Worm (Caenorhabditis elegans) whole organism, mixed stage, embryonic: ENCODE measurements around the gene F56H9.8.
A peak's percentile ranks its signal among the peaks of the same experiment; 100 is the strongest.

Experiments
- M03D4.4 ChIP-seq: sonication (generic microtip); optimal IDR thresholded peaks from 2 replicates; lab custom pipeline; 2017; ENCODE audit warnings: mild to moderate bottlenecking, missing genetic modification characterization, missing compliant biosample characterization
- bed-3 ChIP-seq: fragments of 200-800 bp; sonication (Bioruptor generic); optimal IDR thresholded peaks from 3 replicates; lab custom pipeline; 2018; ENCODE audit warnings: mild to moderate bottlenecking, missing genetic modification characterization, moderate library complexity, missing compliant biosample characterization
- blmp-1 ChIP-seq: fragments of 150-350 bp; optimal IDR thresholded peaks from 2 replicates; lab custom pipeline; 2014; ENCODE audit warnings: missing biosample characterization, missing genetic modification characterization
- ceh-83 ChIP-seq: fragments of 200-800 bp; sonication (Bioruptor generic); optimal IDR thresholded peaks from 2 replicates; lab custom pipeline; 2018; ENCODE audit warnings: mild to moderate bottlenecking, missing genetic modification characterization, missing compliant biosample characterization
- ces-1 ChIP-seq: fragments of 150-350 bp; optimal IDR thresholded peaks from 2 replicates; lab custom pipeline; 2014; ENCODE audit warnings: missing biosample characterization, missing genetic modification reagents, missing genetic modification characterization
- cnd-1 ChIP-seq: fragments of 200-800 bp; sonication (Bioruptor generic); optimal IDR thresholded peaks from 2 replicates; lab custom pipeline; 2018; ENCODE audit warnings: mild to moderate bottlenecking, missing genetic modification characterization, missing compliant biosample characterization
- drap-1 ChIP-seq: fragments of 200-800 bp; sonication (Bioruptor generic); optimal IDR thresholded peaks from 3 replicates; lab custom pipeline; 2018; ENCODE audit warnings: mild to moderate bottlenecking, missing genetic modification characterization, missing compliant biosample characterization
- elt-1 ChIP-seq: sonication (generic microtip); optimal IDR thresholded peaks from 2 replicates; lab custom pipeline; 2017; ENCODE audit warnings: missing genetic modification characterization, mild to moderate bottlenecking, missing compliant biosample characterization, antibody characterized with exemption, moderate library complexity, borderline replicate concordance; ENCODE audit not compliant: insufficient read depth
- elt-3 ChIP-seq: fragments of 150-350 bp; optimal IDR thresholded peaks from 2 replicates; lab custom pipeline; 2014; ENCODE audit warnings: missing biosample characterization, missing genetic modification characterization
- flh-1 ChIP-seq: fragments of 200-800 bp; sonication (Bioruptor generic); optimal IDR thresholded peaks from 2 replicates; lab custom pipeline; 2018; ENCODE audit warnings: mild to moderate bottlenecking, missing genetic modification characterization, moderate library complexity, missing compliant biosample characterization
- lin-13 ChIP-seq: fragments of 150-350 bp; optimal IDR thresholded peaks from 2 replicates; lab custom pipeline; 2014; ENCODE audit warnings: missing biosample characterization, missing genetic modification characterization
- lin-32 ChIP-seq: fragments of 200-800 bp; sonication (Bioruptor generic); optimal IDR thresholded peaks from 2 replicates; lab custom pipeline; 2018; ENCODE audit warnings: mild to moderate bottlenecking, missing genetic modification characterization, missing compliant biosample characterization
- lsy-2 ChIP-seq: fragments of 150-350 bp; optimal IDR thresholded peaks from 2 replicates; lab custom pipeline; 2014; ENCODE audit warnings: missing biosample characterization, missing genetic modification characterization
- mab-5 ChIP-seq: fragments of 150-350 bp; optimal IDR thresholded peaks from 2 replicates; lab custom pipeline; 2014; ENCODE audit warnings: missing biosample characterization, missing genetic modification characterization
- mep-1 ChIP-seq: fragments of 150-350 bp; optimal IDR thresholded peaks from 2 replicates; lab custom pipeline; 2017; ENCODE audit warnings: missing biosample characterization, missing genetic modification reagents, missing genetic modification characterization, inconsistent platforms
- mls-2 ChIP-seq: sonication (generic microtip); optimal IDR thresholded peaks from 2 replicates; lab custom pipeline; 2016; ENCODE audit warnings: mild to moderate bottlenecking, missing genetic modification characterization, moderate library complexity, missing compliant biosample characterization
- nhr-12 ChIP-seq: fragments of 150-350 bp; optimal IDR thresholded peaks from 2 replicates; lab custom pipeline; 2014; ENCODE audit warnings: missing biosample characterization, missing genetic modification characterization
- nhr-237 ChIP-seq: fragments of 150-350 bp; optimal IDR thresholded peaks from 2 replicates; lab custom pipeline; 2014; ENCODE audit warnings: missing biosample characterization, missing genetic modification characterization
- pha-4 ChIP-seq: fragments of 150-350 bp; optimal IDR thresholded peaks from 2 replicates; lab custom pipeline; 2018; ENCODE audit warnings: missing biosample characterization, missing genetic modification reagents, missing genetic modification characterization
- sem-2 ChIP-seq: fragments of 200-800 bp; sonication (Bioruptor generic); optimal IDR thresholded peaks from 2 replicates; lab custom pipeline; 2018; ENCODE audit warnings: mild to moderate bottlenecking, missing genetic modification characterization, missing compliant biosample characterization
- sptf-1 ChIP-seq: sonication (generic microtip); optimal IDR thresholded peaks from 2 replicates; lab custom pipeline; 2017; ENCODE audit warnings: mild to moderate bottlenecking, missing genetic modification characterization, moderate library complexity, missing compliant biosample characterization
- unc-120 ChIP-seq: sonication (generic microtip); optimal IDR thresholded peaks from 2 replicates; lab custom pipeline; 2017; ENCODE audit warnings: missing genetic modification characterization, missing compliant biosample characterization; ENCODE audit not compliant: poor library complexity, severe bottlenecking
- unc-39 ChIP-seq: fragments of 150-350 bp; optimal IDR thresholded peaks from 2 replicates; lab custom pipeline; 2014; ENCODE audit warnings: missing biosample characterization, missing genetic modification characterization
- unc-62 ChIP-seq: fragments of 150-350 bp; optimal IDR thresholded peaks from 2 replicates; lab custom pipeline; 2014; ENCODE audit warnings: missing biosample characterization, missing genetic modification reagents, missing genetic modification characterization
- zip-8 ChIP-seq: fragments of 150-350 bp; optimal IDR thresholded peaks from 2 replicates; lab custom pipeline; 2014; ENCODE audit warnings: missing biosample characterization, missing genetic modification characterization
- ztf-11 ChIP-seq: fragments of 150-350 bp; optimal IDR thresholded peaks from 2 replicates; lab custom pipeline; 2014; ENCODE audit warnings: missing biosample characterization, missing genetic modification characterization

The F56H9.8 gene

DNA sequence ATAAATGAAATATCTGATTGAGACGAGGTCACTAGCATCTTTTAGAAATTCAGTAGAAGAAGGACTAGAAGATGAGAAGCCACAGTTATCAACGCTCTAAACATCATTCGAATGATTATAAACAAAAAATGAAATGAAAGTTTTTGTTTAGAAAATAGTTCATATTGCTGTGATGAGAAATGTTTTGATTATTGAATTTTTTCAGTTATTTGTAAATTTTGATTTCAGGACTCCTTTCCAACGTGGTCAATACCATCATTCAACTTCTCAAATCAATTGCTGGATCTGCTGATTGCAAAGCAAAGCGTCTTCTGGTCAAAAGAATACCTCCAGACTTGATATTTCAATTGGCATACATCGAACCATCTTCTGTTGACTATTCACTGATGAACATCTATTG, 13.5 kb downstream of the F56H9.8 start, which contains the start of gene W05B10.6:
TSS of gene W05B10.6 (minus strand) at position 101 of the 400 bp plus-strand sequence.
- TF ChIP-seq nhr-12 (tag; lab: Kevin White, UChicago) (no peak), ceh-83 (no peak), lsy-2 (no peak), mep-1 (tag; lab: Kevin White, UChicago) (no peak), mls-2 (no peak), elt-1 (tag; lab: Kevin White, UChicago) (no peak), flh-1 (GFP tag; lab: Kevin White, UChicago) (no peak), sem-2 (GFP tag; lab: Kevin White, UChicago) (no peak)

ce11 chrV:12659426-12659825, 14.8 kb downstream of the F56H9.8 start, which contains the start of gene ccch-3:
Gene ccch-3 (minus strand): TSS chrV:12659687.
- no peak for TF ChIP-seq blmp-1 (tag; lab: Kevin White, UChicago)
- TF ChIP-seq ces-1 (GFP tag; lab: Kevin White, UChicago) = peak; percentile 74

ce11 chrV:12660280-12660818, 15.7 kb downstream of the F56H9.8 start, which contains the start of gene his-74:
Gene his-74 (minus strand): TSS chrV:12660330.
- TF ChIP-seq lsy-2 (peak; percentile 63), pha-4 (tag; lab: Kevin White, UChicago) (no peak)

DNA sequence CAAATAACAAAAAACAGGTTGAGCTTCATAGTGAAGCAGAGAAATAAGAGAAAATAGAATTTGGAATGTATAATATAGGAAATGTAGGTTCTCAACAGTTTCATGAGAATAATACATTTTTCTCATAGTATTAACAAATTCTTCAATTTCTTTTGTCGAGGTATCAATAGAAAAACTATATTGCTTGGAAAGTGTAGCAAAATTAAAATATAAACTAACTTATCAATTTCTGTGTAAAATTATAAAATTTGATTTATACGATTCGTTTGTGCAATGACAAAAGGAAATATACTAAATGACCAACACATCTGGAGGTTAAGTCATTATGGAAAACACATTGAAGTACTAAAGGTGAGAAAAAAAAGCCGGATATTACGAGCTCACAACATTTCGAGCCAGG, 17.0 kb downstream of the F56H9.8 start, which contains the start of gene W05B10.3:
TSS of gene W05B10.3 (minus strand) at position 101 of the 400 bp plus-strand sequence.
- TF ChIP-seq flh-1 (GFP tag; lab: Kevin White, UChicago) (no peak), mep-1 (tag; lab: Kevin White, UChicago) (no peak), sem-2 (GFP tag; lab: Kevin White, UChicago) (no peak), ces-1 (GFP tag; lab: Kevin White, UChicago) (no peak), lin-13 (no peak), M03D4.4 (tag; lab: Kevin White, UChicago) (no peak), ceh-83 (no peak), sptf-1 (no peak), cnd-1 (tag; lab: Kevin White, UChicago) (no peak), ztf-11 (tag; lab: Kevin White, UChicago) (no peak), unc-62 (GFP tag; lab: Kevin White, UChicago) (no peak), blmp-1 (tag; lab: Kevin White, UChicago) (no peak), zip-8 (tag; lab: Kevin White, UChicago) (no peak), elt-1 (tag; lab: Kevin White, UChicago) (no peak), nhr-12 (tag; lab: Kevin White, UChicago) (no peak), drap-1 (GFP tag; lab: Kevin White, UChicago) (no peak), nhr-237 (tag; lab: Kevin White, UChicago) (no peak), unc-120 (tag; lab: Kevin White, UChicago) (no peak), elt-3 (tag; lab: Kevin White, UChicago) (no peak), bed-3 (GFP tag; lab: Kevin White, UChicago) (no peak)

- TF ChIP-seq mab-5 = no peak
- TF ChIP-seq lin-32 = no peak
- no peak for TF ChIP-seq lin-13
- TF ChIP-seq unc-39 = no peak
- TF ChIP-seq ztf-11 (tag; lab: Kevin White, UChicago) = no peak
Observed at ce11 chrV:12663386-12663785, 18.8 kb downstream of the F56H9.8 start.

DNA sequence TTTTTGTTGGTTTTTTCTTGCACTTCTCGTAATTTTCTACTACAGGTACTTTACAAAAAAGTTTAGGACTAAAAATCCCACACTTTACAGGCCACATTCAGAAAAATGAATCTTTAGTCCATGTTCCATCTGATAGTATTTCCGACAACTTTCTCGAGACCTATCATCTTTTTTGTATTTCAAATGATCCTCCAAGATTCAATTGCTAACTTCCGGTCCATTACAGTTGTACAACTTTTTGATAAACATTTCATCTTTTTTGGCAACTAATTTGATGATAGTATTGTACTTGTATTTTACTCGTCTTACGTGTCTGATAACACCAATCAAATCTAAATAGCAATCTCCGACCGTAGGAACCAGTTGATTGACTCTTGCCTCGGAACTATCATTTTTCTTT, 22.8 kb downstream of the F56H9.8 start:
- TF ChIP-seq lin-32 = no peak
- TF ChIP-seq elt-3 (tag; lab: Kevin White, UChicago) = no peak
- no peak for TF ChIP-seq flh-1 (GFP tag; lab: Kevin White, UChicago)
- no peak for TF ChIP-seq ceh-83
- no peak for TF ChIP-seq elt-1 (tag; lab: Kevin White, UChicago)

ce11 chrV:12667926-12668325, 23.3 kb downstream of the F56H9.8 start, which contains the start of gene W05B10.4:
Gene W05B10.4 (plus strand): TSS chrV:12668226.
- no peak for TF ChIP-seq M03D4.4 (tag; lab: Kevin White, UChicago)
- TF ChIP-seq, all 35 proteins: peak for 0
